Worm (Caenorhabditis elegans) whole organism, late embryonic: ENCODE results near the gene str-165.
"Not testable (repeated sequence)": the region's sequence is repeated elsewhere in the genome, so short reads cannot be mapped to it uniquely, and the experiment has no call there.

ENCODE experiments used
- ceh-22 ChIP-seq: sonication (generic microtip); optimal IDR thresholded peaks from 2 replicates; lab custom pipeline; 2017; ENCODE audit warnings: missing biosample characterization, missing genetic modification characterization
- ceh-48 ChIP-seq: sonication (generic microtip); optimal IDR thresholded peaks from 2 replicates; lab custom pipeline; 2016; ENCODE audit warnings: missing genetic modification characterization, inconsistent platforms, missing compliant biosample characterization
- dve-1 ChIP-seq: sonication (generic microtip); optimal IDR thresholded peaks from 2 replicates; lab custom pipeline; 2017; ENCODE audit warnings: antibody characterized with exemption, mild to moderate bottlenecking, missing genetic modification characterization, missing compliant biosample characterization
- fkh-10 ChIP-seq: fragments of 150-350 bp; optimal IDR thresholded peaks from 2 replicates; lab custom pipeline; 2014; ENCODE audit warnings: missing biosample characterization, missing genetic modification reagents, missing genetic modification characterization
- madf-2 ChIP-seq: sonication (generic microtip); optimal IDR thresholded peaks from 2 replicates; lab custom pipeline; 2017; ENCODE audit warnings: missing genetic modification characterization, missing compliant biosample characterization
- pha-4 ChIP-seq: fragments of 150-350 bp; optimal IDR thresholded peaks from 2 replicates; lab custom pipeline; 2018; ENCODE audit warnings: missing biosample characterization, missing genetic modification reagents, missing genetic modification characterization
- sdc-2 ChIP-seq: sonication (generic microtip); optimal IDR thresholded peaks from 2 replicates; lab custom pipeline; 2016; ENCODE audit warnings: missing genotype, missing genetic modification characterization, missing compliant biosample characterization
- unc-86 ChIP-seq: sonication (generic microtip); optimal IDR thresholded peaks from 2 replicates; lab custom pipeline; 2016; ENCODE audit warnings: missing genetic modification characterization, missing compliant biosample characterization

DNA sequence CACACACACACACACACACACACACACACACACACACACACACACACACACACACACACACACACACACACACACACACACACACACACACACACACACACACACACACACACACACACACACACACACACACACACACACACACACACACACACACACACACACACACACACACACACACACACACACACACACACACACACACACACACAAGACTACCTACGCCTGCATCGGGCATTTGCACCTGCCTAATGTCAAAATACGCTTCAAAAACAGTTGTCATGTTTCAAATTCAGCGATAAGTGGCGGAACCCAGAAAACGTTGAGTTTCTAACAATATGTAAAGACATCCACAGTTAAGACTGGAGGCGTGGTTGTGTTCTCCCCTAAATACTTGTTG lies 38.0 kb downstream of the str-165 start:
- TF ChIP-seq unc-86 (tag; lab: Kevin White, UChicago); sdc-2 (tag; lab: Kevin White, UChicago); ceh-48 (tag; lab: Kevin White, UChicago); madf-2 (tag; lab: Kevin White, UChicago); pha-4 (tag; lab: Kevin White, UChicago); dve-1 (tag; lab: Kevin White, UChicago); ceh-22 (tag; lab: Kevin White, UChicago); fkh-10 (GFP tag; lab: Kevin White, UChicago): not testable (repeated sequence)
